Worm (Caenorhabditis elegans): ENCODE results near the gene T05C7.4.
"Not testable (repeated sequence)": the region's sequence is repeated elsewhere in the genome, so short reads cannot be mapped to it uniquely, and the experiment has no call there.

T05C7.4 gene

ce11 chrIV:71266-71665 lies 17.8 kb upstream of the T05C7.4 start:
- TF ChIP-seq ceh-82 (tag; optimal IDR thresholded peaks at IDR 0.05) (no peak), ZK546.5 (tag; optimal IDR thresholded peaks at IDR 0.05) (no peak), elt-1 (tag; optimal IDR thresholded peaks at IDR 0.05) (no peak), blmp-1 (tag; optimal IDR thresholded peaks at IDR 0.05; ENCODE audit: insufficient read depth) (no peak), dmd-4 (tag; optimal IDR thresholded peaks at IDR 0.05) (no peak), gmeb-1 (tag; optimal IDR thresholded peaks at IDR 0.05) (no peak), sma-3 (GFP tag; optimal IDR thresholded peaks at IDR 0.05) (no peak), nhr-12 (tag; optimal IDR thresholded peaks at IDR 0.05) (no peak), ceh-16 (tag; optimal IDR thresholded peaks at IDR 0.05) (no peak), unc-39 (tag; optimal IDR thresholded peaks at IDR 0.05) (no peak), sma-9 (GFP tag; optimal IDR thresholded peaks at IDR 0.05) (no peak), sma-9 (tag; optimal IDR thresholded peaks at IDR 0.05) (no peak), nhr-6 (tag; optimal IDR thresholded peaks at IDR 0.05) (no peak), alr-1 (tag; optimal IDR thresholded peaks at IDR 0.05) (no peak), unc-62 (GFP tag; optimal IDR thresholded peaks at IDR 0.05) (no peak), nhr-25 (tag; optimal IDR thresholded peaks at IDR 0.05) (no peak), zag-1 (tag; optimal IDR thresholded peaks at IDR 0.05) (no peak), nhr-77 (tag; optimal IDR thresholded peaks at IDR 0.05) (no peak), nhr-21 (tag; optimal IDR thresholded peaks at IDR 0.05) (no peak), snpc-4 (tag; optimal IDR thresholded peaks at IDR 0.05) (no peak), C34F6.9 (tag; optimal IDR thresholded peaks at IDR 0.05) (no peak)

- TF ChIP-seq lin-11 (tag; optimal IDR thresholded peaks at IDR 0.05); nhr-129 (tag; optimal IDR thresholded peaks at IDR 0.05); unc-62 (GFP tag; optimal IDR thresholded peaks at IDR 0.05): not testable (repeated sequence)
Measured at ce11 chrIV:61448-61847, 8.0 kb upstream of the T05C7.4 start, which contains the start of gene T05C7.7. Gene T05C7.7, plus strand, starts transcription at chrIV:61748.

ce11 chrIV:58818-59217 lies 5.4 kb upstream of the T05C7.4 start, which contains the start of gene T05C7.5:
Gene T05C7.5, minus strand, starts transcription at chrIV:58918.
- TF ChIP-seq nhr-21 (tag; optimal IDR thresholded peaks at IDR 0.05) (no peak), aly-2 (tag; optimal IDR thresholded peaks at IDR 0.05) (no peak), nhr-11 (tag; optimal IDR thresholded peaks at IDR 0.05) (no peak), dmd-4 (tag; optimal IDR thresholded peaks at IDR 0.05) (no peak), ztf-1 (GFP tag; conservative IDR thresholded peaks at IDR 0.05) (no peak), unc-39 (tag; optimal IDR thresholded peaks at IDR 0.05) (no peak), Y55F3AM.14 (GFP tag; optimal IDR thresholded peaks at IDR 0.05) (no peak), sma-9 (GFP tag; optimal IDR thresholded peaks at IDR 0.05) (no peak), sma-9 (tag; optimal IDR thresholded peaks at IDR 0.05) (no peak), elt-3 (tag; optimal IDR thresholded peaks at IDR 0.05) (no peak), peb-1 (tag; optimal IDR thresholded peaks at IDR 0.05) (no peak), elt-1 (tag; optimal IDR thresholded peaks at IDR 0.05) (no peak), ztf-4 (tag; optimal IDR thresholded peaks at IDR 0.05) (no peak), egl-27 (tag; optimal IDR thresholded peaks at IDR 0.05) (no peak), lin-39 (tag; optimal IDR thresholded peaks at IDR 0.05) (no peak), unc-55 (GFP tag; optimal IDR thresholded peaks at IDR 0.05) (no peak), sma-3 (GFP tag; optimal IDR thresholded peaks at IDR 0.05) (no peak)

- TF ChIP-seq dmd-4 (tag; optimal IDR thresholded peaks at IDR 0.05) (no peak), nhr-23 (tag; optimal IDR thresholded peaks at IDR 0.05) (no peak), ztf-11 (tag; optimal IDR thresholded peaks at IDR 0.05) (no peak), blmp-1 (tag; optimal IDR thresholded peaks at IDR 0.05; ENCODE audit: insufficient read depth) (peak; percentile 82), nhr-77 (tag; optimal IDR thresholded peaks at IDR 0.05) (no peak), sma-3 (GFP tag; optimal IDR thresholded peaks at IDR 0.05) (peak; percentile 75), nhr-10 (tag; optimal IDR thresholded peaks at IDR 0.05) (no peak), ceh-16 (tag; optimal IDR thresholded peaks at IDR 0.05) (no peak), aly-2 (tag; optimal IDR thresholded peaks at IDR 0.05) (no peak), C34F6.9 (tag; optimal IDR thresholded peaks at IDR 0.05) (peak; percentile 42), ama-1 (optimal IDR thresholded peaks at IDR 0.05) (no peak), skn-1 (tag; optimal IDR thresholded peaks at IDR 0.05) (no peak), R02D3.7 (tag; optimal IDR thresholded peaks at IDR 0.05) (no peak), mab-5 (tag; optimal IDR thresholded peaks at IDR 0.05) (no peak), alr-1 (tag; optimal IDR thresholded peaks at IDR 0.05) (no peak), zag-1 (tag; optimal IDR thresholded peaks at IDR 0.05) (no peak), snpc-4 (tag; optimal IDR thresholded peaks at IDR 0.05) (no peak), crh-2 (tag; optimal IDR thresholded peaks at IDR 0.05) (peak; percentile 16), fos-1 (tag; optimal IDR thresholded peaks at IDR 0.05) (peak; percentile 84), mbf-1 (tag; optimal IDR thresholded peaks at IDR 0.05) (no peak), nhr-21 (tag; optimal IDR thresholded peaks at IDR 0.05) (peak; percentile 77), unc-39 (tag; optimal IDR thresholded peaks at IDR 0.05) (no peak), nhr-25 (tag; optimal IDR thresholded peaks at IDR 0.05) (peak; percentile 82), ceh-82 (tag; optimal IDR thresholded peaks at IDR 0.05) (no peak), lsy-2 (tag; optimal IDR thresholded peaks at IDR 0.05) (peak in 1 of 2 experiments; percentile 50), nhr-12 (tag; optimal IDR thresholded peaks at IDR 0.05) (no peak), elt-3 (tag; optimal IDR thresholded peaks at IDR 0.05) (no peak), sma-9 (GFP tag; optimal IDR thresholded peaks at IDR 0.05) (peak; percentile 79), sma-9 (tag; optimal IDR thresholded peaks at IDR 0.05) (no peak), unc-62 (GFP tag; optimal IDR thresholded peaks at IDR 0.05) (no peak), unc-55 (GFP tag; optimal IDR thresholded peaks at IDR 0.05) (no peak), sem-4 (tag; optimal IDR thresholded peaks at IDR 0.05) (peak; percentile 34), gmeb-1 (tag; optimal IDR thresholded peaks at IDR 0.05) (peak; percentile 41), nhr-129 (tag; optimal IDR thresholded peaks at IDR 0.05) (peak; percentile 74), egl-27 (tag; optimal IDR thresholded peaks at IDR 0.05) (peak; percentile 69), Y55F3AM.14 (GFP tag; optimal IDR thresholded peaks at IDR 0.05) (no peak), peb-1 (tag; optimal IDR thresholded peaks at IDR 0.05) (no peak)
Measured at ce11 chrIV:51219-51618, 2.2 kb downstream of the T05C7.4 start.

Measured in whole organism, L2 larva.